Fruit fly (Drosophila melanogaster) whole organism, embryonic: ENCODE results near the gene TotB.
A peak's percentile ranks its signal among the peaks of the same experiment; 100 is the strongest.

Source experiments
- Antp ChIP-seq: fragments of 200-800 bp; sonication (Bioruptor generic); optimal IDR thresholded peaks from 3 replicates; lab custom pipeline; 2016; ENCODE audit warnings: missing biosample characterization, missing genetic modification characterization
- B-H2 ChIP-seq: fragments of 200-800 bp; sonication (Bioruptor generic); optimal IDR thresholded peaks from 2 replicates; lab custom pipeline; 2018; ENCODE audit warnings: missing biosample characterization, mild to moderate bottlenecking, missing genetic modification characterization
- CG10431 ChIP-seq: fragments of 200-800 bp; sonication (Bioruptor generic); optimal IDR thresholded peaks from 3 replicates; lab custom pipeline; 2018; ENCODE audit warnings: missing biosample characterization, mild to moderate bottlenecking, missing genetic modification characterization
- CG10543 ChIP-seq: fragments of 200-800 bp; sonication (Bioruptor generic); optimal IDR thresholded peaks from 3 replicates; lab custom pipeline; 2017; ENCODE audit warnings: missing biosample characterization, mild to moderate bottlenecking, missing genetic modification characterization, moderate library complexity
- CG11247 ChIP-seq: fragments of 200-800 bp; sonication (Bioruptor generic); IDR thresholded peaks from 2 replicates; pipeline ENCODE4 v1.3.6; 2022; ENCODE audit warnings: missing biosample characterization, missing genetic modification characterization
- CG11504 ChIP-seq: fragments of 200-800 bp; sonication (Bioruptor generic); optimal IDR thresholded peaks from 3 replicates; lab custom pipeline; 2019; ENCODE audit warnings: missing biosample characterization, mild to moderate bottlenecking, missing genetic modification characterization, moderate library complexity
- CG12744 ChIP-seq: fragments of 200-800 bp; sonication (Bioruptor generic); optimal IDR thresholded peaks from 2 replicates; lab custom pipeline; 2016; ENCODE audit warnings: missing biosample characterization, missing genetic modification characterization
- CG12769 ChIP-seq: fragments of 200-800 bp; sonication (Bioruptor generic); optimal IDR thresholded peaks from 2 replicates; lab custom pipeline; 2019; ENCODE audit warnings: missing biosample characterization, mild to moderate bottlenecking, missing genetic modification characterization, moderate library complexity
- CG13775 ChIP-seq: fragments of 200-800 bp; sonication (Bioruptor generic); optimal IDR thresholded peaks from 3 replicates; lab custom pipeline; 2017; ENCODE audit warnings: missing biosample characterization, mild to moderate bottlenecking, missing genetic modification characterization
- CG14667 ChIP-seq: fragments of 200-800 bp; sonication (Bioruptor generic); IDR thresholded peaks from 2 replicates; pipeline ENCODE4 v1.3.6; 2022; ENCODE audit warnings: missing biosample characterization, missing genetic modification characterization
- CG1603 ChIP-seq: fragments of 200-800 bp; sonication (Bioruptor generic); optimal IDR thresholded peaks from 2 replicates; lab custom pipeline; 2019; ENCODE audit warnings: missing biosample characterization, mild to moderate bottlenecking, missing genetic modification characterization, moderate library complexity
- CG17361 ChIP-seq: fragments of 200-800 bp; sonication (Bioruptor generic); IDR thresholded peaks from 3 replicates; pipeline ENCODE4 v1.3.6; 2022; ENCODE audit warnings: missing biosample characterization, missing genetic modification characterization
- CG1792 ChIP-seq: fragments of 200-800 bp; sonication (Bioruptor generic); optimal IDR thresholded peaks from 2 replicates; lab custom pipeline; 2016; ENCODE audit warnings: missing biosample characterization, missing genetic modification characterization
- CG2678 ChIP-seq: fragments of 200-800 bp; sonication (Bioruptor generic); optimal IDR thresholded peaks from 3 replicates; lab custom pipeline; 2019; ENCODE audit warnings: missing biosample characterization, mild to moderate bottlenecking, missing genetic modification characterization, moderate library complexity
- CG3407 ChIP-seq: fragments of 200-800 bp; sonication (Bioruptor generic); optimal IDR thresholded peaks from 2 replicates; lab custom pipeline; 2018; ENCODE audit warnings: missing biosample characterization, mild to moderate bottlenecking, missing genetic modification characterization
- CG34376 ChIP-seq: fragments of 200-800 bp; sonication (Bioruptor generic); optimal IDR thresholded peaks from 2 replicates; lab custom pipeline; 2018; ENCODE audit warnings: missing biosample characterization, mild to moderate bottlenecking, missing genetic modification characterization
- CG6175 ChIP-seq: fragments of 200-800 bp; sonication (Bioruptor generic); IDR thresholded peaks from 3 replicates; pipeline ENCODE4 v1.3.6; 2022; ENCODE audit warnings: missing biosample characterization, missing genetic modification characterization
- CG8765 ChIP-seq: fragments of 200-800 bp; sonication (Bioruptor generic); IDR thresholded peaks from 2 replicates; pipeline ENCODE4 v1.3.6; 2022; ENCODE audit warnings: missing biosample characterization, missing genetic modification characterization
- CG9797 ChIP-seq: fragments of 200-800 bp; sonication (Bioruptor generic); optimal IDR thresholded peaks from 3 replicates; lab custom pipeline; 2018; ENCODE audit warnings: missing biosample characterization, mild to moderate bottlenecking, missing genetic modification characterization
- CHES-1-like ChIP-seq: fragments of 200-800 bp; sonication (Bioruptor generic); optimal IDR thresholded peaks from 2 replicates; lab custom pipeline; 2016; ENCODE audit warnings: missing biosample characterization, missing genetic modification characterization
- D19B ChIP-seq: fragments of 200-800 bp; sonication (Bioruptor generic); optimal IDR thresholded peaks from 2 replicates; lab custom pipeline; 2017; ENCODE audit warnings: missing biosample characterization, mild to moderate bottlenecking, missing genetic modification characterization
- Deaf1 ChIP-seq: fragments of 200-800 bp; optimal IDR thresholded peaks from 3 replicates; lab custom pipeline; 2019; ENCODE audit warnings: missing biosample characterization, mild to moderate bottlenecking, missing genetic modification characterization, moderate library complexity
- Drgx ChIP-seq: fragments of 200-800 bp; sonication (Bioruptor generic); IDR thresholded peaks from 2 replicates; pipeline ENCODE4 v1.3.6; 2022; ENCODE audit warnings: missing biosample characterization, missing genetic modification characterization
- E2f1 ChIP-seq: fragments of 200-800 bp; sonication (Bioruptor generic); IDR thresholded peaks from 2 replicates; pipeline ENCODE4 v1.3.6; 2022; ENCODE audit warnings: missing biosample characterization, missing genetic modification characterization
- Eip74EF ChIP-seq, 2 experiments: fragments of 200-800 bp in 1 of 2; fragments of >200 bp in 1 of 2; sonication (Bioruptor generic) in 1 of 2; optimal IDR thresholded peaks; 2 replicates each; lab custom pipeline; 2017 to 2019; ENCODE audit warnings: missing biosample characterization in 2 of 2, missing genetic modification characterization in 2 of 2, mild to moderate bottlenecking in 1 of 2, moderate library complexity in 1 of 2
- Ets65A ChIP-seq: fragments of 200-800 bp; sonication (Bioruptor generic); peaks from one replicate; lab custom pipeline; 2016; ENCODE audit warnings: missing biosample characterization, missing genetic modification characterization
- H15 ChIP-seq: fragments of 200-800 bp; sonication (Bioruptor generic); IDR thresholded peaks from 3 replicates; pipeline ENCODE4 v1.3.6; 2022; ENCODE audit warnings: missing biosample characterization, missing genetic modification characterization
- Hr3 ChIP-seq: fragments of 200-800 bp; sonication (Bioruptor generic); optimal IDR thresholded peaks from 3 replicates; lab custom pipeline; 2016; ENCODE audit warnings: missing biosample characterization, missing genetic modification characterization
- Optix ChIP-seq: fragments of 200-800 bp; sonication (Bioruptor generic); IDR thresholded peaks from 3 replicates; pipeline ENCODE4 v1.3.6; 2022; ENCODE audit warnings: missing biosample characterization, missing genetic modification characterization
- al ChIP-seq: fragments of 200-800 bp; sonication (Bioruptor generic); IDR thresholded peaks from 2 replicates; pipeline ENCODE4 v1.3.6; 2022; ENCODE audit warnings: missing biosample characterization, missing genetic modification characterization
- bab2 ChIP-seq: fragments of 200-800 bp; sonication (Bioruptor generic); optimal IDR thresholded peaks from 2 replicates; lab custom pipeline; 2016; ENCODE audit warnings: missing biosample characterization, missing genetic modification characterization
- br ChIP-seq: fragments of >200 bp; optimal IDR thresholded peaks from 2 replicates; lab custom pipeline; 2017
- chif ChIP-seq, 2 experiments: fragments of 200-800 bp; sonication (Bioruptor generic); optimal IDR thresholded peaks; 3 replicates each; lab custom pipeline; 2016; ENCODE audit warnings: missing biosample characterization in 2 of 2, missing genetic modification characterization in 2 of 2
- chinmo ChIP-seq: fragments of 200-800 bp; sonication (Bioruptor generic); IDR thresholded peaks from 4 replicates; pipeline ENCODE4 v1.3.6; 2022; ENCODE audit warnings: missing biosample characterization, missing genetic modification characterization; ENCODE audit not compliant: partially characterized antibody
- chm ChIP-seq: fragments of 200-800 bp; sonication (Bioruptor generic); IDR thresholded peaks from 2 replicates; pipeline ENCODE4 v1.3.6; 2022; ENCODE audit warnings: missing biosample characterization, missing genetic modification characterization
- croc ChIP-seq: fragments of 200-800 bp; sonication (Bioruptor generic); conservative IDR thresholded peaks from 3 replicates; pipeline ENCODE4 v1.3.6; 2022; ENCODE audit warnings: missing biosample characterization, missing genetic modification characterization
- emc ChIP-seq: fragments of 200-800 bp; sonication (Bioruptor generic); optimal IDR thresholded peaks from 2 replicates; lab custom pipeline; 2016; ENCODE audit warnings: missing biosample characterization, missing genetic modification characterization
- gce ChIP-seq: fragments of 200-800 bp; sonication (Bioruptor generic); IDR thresholded peaks from 3 replicates; pipeline ENCODE4 v1.3.6; 2022; ENCODE audit warnings: missing biosample characterization, missing genetic modification characterization
- grau ChIP-seq: fragments of 200-800 bp; optimal IDR thresholded peaks from 3 replicates; lab custom pipeline; 2019; ENCODE audit warnings: missing biosample characterization, mild to moderate bottlenecking, missing genetic modification characterization, moderate library complexity
- gro ChIP-seq: fragments of 200-800 bp; sonication (Bioruptor generic); optimal IDR thresholded peaks from 2 replicates; lab custom pipeline; 2016; ENCODE audit warnings: missing biosample characterization, missing genetic modification characterization
- gsb ChIP-seq: fragments of 200-800 bp; sonication (Bioruptor generic); IDR thresholded peaks from 2 replicates; pipeline ENCODE4 v1.3.6; 2022; ENCODE audit warnings: missing biosample characterization, missing genetic modification characterization
- gsb-n ChIP-seq: fragments of 200-800 bp; sonication (Bioruptor generic); optimal IDR thresholded peaks from 3 replicates; lab custom pipeline; 2018; ENCODE audit warnings: missing biosample characterization, mild to moderate bottlenecking, missing genetic modification characterization
- jing ChIP-seq: fragments of 200-800 bp; sonication (Bioruptor generic); optimal IDR thresholded peaks from 2 replicates; lab custom pipeline; 2018; ENCODE audit warnings: missing biosample characterization, mild to moderate bottlenecking, missing genetic modification characterization
- klu ChIP-seq: fragments of 200-800 bp; sonication (Bioruptor generic); IDR thresholded peaks from 2 replicates; pipeline ENCODE4 v1.3.6; 2022; ENCODE audit warnings: missing biosample characterization, missing genetic modification characterization
- lilli ChIP-seq: fragments of 200-800 bp; sonication (Bioruptor generic); optimal IDR thresholded peaks from 3 replicates; lab custom pipeline; 2016; ENCODE audit warnings: missing biosample characterization, missing genetic modification characterization
- lola ChIP-seq, 3 experiments: fragments of >200 bp in 2 of 3; fragments of 200-800 bp in 1 of 3; sonication (Bioruptor generic) in 1 of 3; optimal IDR thresholded peaks; 2 replicates each; lab custom pipeline; 2017 to 2019; ENCODE audit warnings: missing biosample characterization in 3 of 3, missing genetic modification characterization in 3 of 3, mild to moderate bottlenecking in 1 of 3, moderate library complexity in 1 of 3
- nerfin-1 ChIP-seq: fragments of 200-800 bp; sonication (Bioruptor generic); optimal IDR thresholded peaks from 3 replicates; lab custom pipeline; 2019; ENCODE audit warnings: missing biosample characterization, mild to moderate bottlenecking, missing genetic modification characterization, moderate library complexity
- ranshi ChIP-seq: fragments of 200-800 bp; sonication (Bioruptor generic); IDR thresholded peaks from 2 replicates; pipeline ENCODE4 v1.3.6; 2022; ENCODE audit warnings: missing biosample characterization, missing genetic modification characterization
- ro ChIP-seq: fragments of 200-800 bp; sonication (Bioruptor generic); IDR thresholded peaks from 2 replicates; pipeline ENCODE4 v1.3.6; 2022; ENCODE audit warnings: missing biosample characterization, missing genetic modification characterization
- sna ChIP-seq: fragments of 200-800 bp; sonication (Bioruptor generic); IDR thresholded peaks from 2 replicates; pipeline ENCODE4 v1.3.6; 2022; ENCODE audit warnings: missing biosample characterization, missing genetic modification characterization; ENCODE audit not compliant: partially characterized antibody
- stc ChIP-seq: fragments of 200-800 bp; sonication (Bioruptor generic); IDR thresholded peaks from 2 replicates; pipeline ENCODE4 v1.3.6; 2022; ENCODE audit warnings: missing biosample characterization, missing genetic modification characterization
- toy ChIP-seq: fragments of 200-800 bp; sonication (Bioruptor generic); IDR thresholded peaks from 2 replicates; pipeline ENCODE4 v1.3.6; 2022; ENCODE audit warnings: missing biosample characterization, missing genetic modification characterization
- unpg ChIP-seq: fragments of 200-800 bp; sonication (Bioruptor generic); optimal IDR thresholded peaks from 3 replicates; lab custom pipeline; 2018; ENCODE audit warnings: missing biosample characterization, mild to moderate bottlenecking, missing genetic modification characterization, moderate library complexity

TotB gene

DNA sequence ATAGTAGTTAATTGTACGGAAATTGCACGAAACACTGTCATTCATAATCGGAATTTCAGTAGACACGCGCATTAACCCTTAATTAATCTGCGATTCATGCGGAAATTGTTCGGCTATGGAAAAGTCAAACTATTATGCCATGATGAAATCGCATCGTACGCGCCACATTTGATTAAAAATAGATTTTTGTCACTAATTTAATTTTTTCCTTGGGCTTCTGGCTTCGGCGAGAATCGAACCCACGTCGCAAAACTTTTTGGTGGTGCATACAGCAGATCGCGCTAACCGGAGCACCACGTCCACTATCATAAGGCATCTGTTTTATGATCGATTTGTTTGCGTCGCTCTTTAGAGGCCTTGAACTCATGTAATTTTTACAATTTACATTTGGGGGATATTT, 39.0 kb downstream of the TotB start (continued):
- no peak for TF ChIP-seq klu (GFP tag; lab: Robert Waterston, UW)
- TF ChIP-seq H15 = no peak
- no peak for TF ChIP-seq ranshi (GFP tag; lab: Robert Waterston, UW)
- TF ChIP-seq jing (GFP tag; lab: Kevin White, UChicago) = no peak
- TF ChIP-seq CG6175 (GFP tag; lab: Robert Waterston, UW) = no peak
- no peak for TF ChIP-seq bab2 (GFP tag; lab: Kevin White, UChicago)
- no peak for TF ChIP-seq Ets65A (GFP tag; lab: Kevin White, UChicago)
- no peak for TF ChIP-seq ro (GFP tag; lab: Robert Waterston, UW)
- TF ChIP-seq chinmo (GFP tag; lab: Robert Waterston, UW) = peak; percentile 76; the same call in 2 of the 4 replicates
- TF ChIP-seq CG12744 (GFP tag; lab: Kevin White, UChicago) = no peak
- no peak for TF ChIP-seq Optix (GFP tag; lab: Robert Waterston, UW)
- TF ChIP-seq sna (GFP tag; lab: Robert Waterston, UW) = 0 out of 2 replicates have a peak, but pooled peaks have one; percentile 39
- TF ChIP-seq CG1603 (tag; lab: Kevin White, UChicago) = no peak
- no peak for TF ChIP-seq CG11504
- TF ChIP-seq grau = no peak
- no peak for TF ChIP-seq CG8765 (GFP tag; lab: Robert Waterston, UW)
- no peak for TF ChIP-seq E2f1
- no peak for TF ChIP-seq CG9797 (GFP tag; lab: Kevin White, UChicago)
- TF ChIP-seq CG34376 (GFP tag; lab: Kevin White, UChicago) = no peak
- TF ChIP-seq al (GFP tag; lab: Robert Waterston, UW) = no peak
- no peak for TF ChIP-seq CG10543
- no peak for TF ChIP-seq CG17361 (GFP tag; lab: Robert Waterston, UW)
- no peak for TF ChIP-seq CG1792 (GFP tag; lab: Kevin White, UChicago)
- TF ChIP-seq CG12769 (tag; lab: Kevin White, UChicago) = no peak
- TF ChIP-seq gsb (GFP tag; lab: Robert Waterston, UW) = no peak
- no peak for TF ChIP-seq CG13775 (GFP tag; lab: Kevin White, UChicago)
- TF ChIP-seq gce (GFP tag; lab: Robert Waterston, UW) = no peak; the same call in 2 of the 3 replicates
- TF ChIP-seq B-H2 (GFP tag; lab: Kevin White, UChicago) = no peak
- TF ChIP-seq Hr3 = no peak
- no peak for TF ChIP-seq lilli (GFP tag; lab: Kevin White, UChicago)
- TF ChIP-seq gro = no peak
- TF ChIP-seq gsb-n (tag; lab: Kevin White, UChicago) = no peak
- TF ChIP-seq CG3407 = no peak
- TF ChIP-seq CG2678 (tag; lab: Kevin White, UChicago) = no peak
- no peak for TF ChIP-seq toy (GFP tag; lab: Robert Waterston, UW)
- TF ChIP-seq chif (GFP tag; optimal IDR thresholded peaks at IDR 0.05; lab: Kevin White, UChicago) = no peak
- no peak for TF ChIP-seq CG14667 (GFP tag; lab: Robert Waterston, UW)
- TF ChIP-seq Eip74EF (GFP tag; optimal IDR thresholded peaks at IDR 0.05; lab: Kevin White, UChicago) = peak in 1 of 2 experiments; percentile 35
- TF ChIP-seq Antp (GFP tag; lab: Kevin White, UChicago) = no peak
- TF ChIP-seq CHES-1-like (GFP tag; lab: Kevin White, UChicago) = no peak
- no peak for TF ChIP-seq CG11247 (GFP tag; lab: Robert Waterston, UW)
- no peak for TF ChIP-seq Deaf1 (tag; lab: Kevin White, UChicago)
- no peak for TF ChIP-seq D19B (GFP tag; lab: Kevin White, UChicago)
- TF ChIP-seq emc = no peak
- no peak for TF ChIP-seq CG10431 (GFP tag; lab: Kevin White, UChicago)
- TF ChIP-seq nerfin-1 (tag; lab: Kevin White, UChicago) = no peak
- no peak for TF ChIP-seq unpg
- TF ChIP-seq chm (GFP tag; lab: Robert Waterston, UW) = no peak
- TF ChIP-seq br = no peak
- TF ChIP-seq croc (GFP tag; lab: Robert Waterston, UW) = no peak
- no peak for TF ChIP-seq lola (GFP tag; optimal IDR thresholded peaks at IDR 0.05; lab: Kevin White, UChicago)
- TF ChIP-seq Drgx (GFP tag; lab: Robert Waterston, UW) = no peak
- TF ChIP-seq stc = no peak
